Fruit fly (Drosophila melanogaster) whole organism, pupa: ENCODE measurements around the gene CG17572.

ENCODE experiments used
- CG15710 ChIP-seq: fragments of 200-800 bp; sonication (Bioruptor generic); optimal IDR thresholded peaks from 2 replicates; lab custom pipeline; 2018; ENCODE audit warnings: missing biosample characterization, mild to moderate bottlenecking, missing genetic modification characterization, moderate library complexity
- EcR ChIP-seq: fragments of 200-800 bp; sonication (Bioruptor generic); optimal IDR thresholded peaks from 3 replicates; lab custom pipeline; 2019; ENCODE audit warnings: missing biosample characterization, missing genetic modification characterization, mild to moderate bottlenecking, moderate library complexity, missing genetic modification reagents

DNA sequence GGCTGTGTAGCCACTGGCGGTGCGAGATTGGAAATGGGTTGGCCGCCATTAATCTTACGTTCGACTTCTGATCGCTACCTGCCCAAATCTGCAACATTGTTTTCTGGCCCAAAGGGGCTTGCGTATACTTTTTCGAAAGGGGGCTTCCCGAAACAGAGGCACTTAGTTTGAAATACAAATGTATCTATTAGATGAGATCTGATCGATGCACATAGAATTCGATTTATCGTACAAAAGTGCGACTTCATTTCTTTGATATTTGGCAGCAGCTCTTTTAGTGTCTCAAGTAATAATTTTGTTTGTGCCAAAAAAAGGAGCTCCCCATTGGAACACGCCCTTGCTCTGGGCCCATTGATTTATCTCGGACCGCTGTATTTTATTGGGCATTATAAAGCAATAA lies 2.2 kb downstream of the CG17572 start:
- TF ChIP-seq EcR (GFP tag; lab: Kevin White, UChicago) (no peak), CG15710 (tag; lab: Kevin White, UChicago) (no peak)
